Worm (Caenorhabditis elegans) whole organism, L2 larva: ENCODE data around the gene F10E9.4.

Experiments
- C34F6.9 ChIP-seq: fragments of 150-350 bp; optimal IDR thresholded peaks from 2 replicates; lab custom pipeline; 2014; ENCODE audit warnings: missing biosample characterization, missing genetic modification characterization
- R02D3.7 ChIP-seq: fragments of 150-350 bp; optimal IDR thresholded peaks from 2 replicates; lab custom pipeline; 2014; ENCODE audit warnings: missing biosample characterization, missing genetic modification characterization
- Y55F3AM.14 ChIP-seq: fragments of 200-800 bp; sonication (Bioruptor generic); optimal IDR thresholded peaks from 2 replicates; lab custom pipeline; 2018; ENCODE audit warnings: mild to moderate bottlenecking, missing genetic modification characterization, missing compliant biosample characterization
- alr-1 ChIP-seq: fragments of 150-350 bp; optimal IDR thresholded peaks from 2 replicates; lab custom pipeline; 2014; ENCODE audit warnings: missing biosample characterization, missing genetic modification characterization
- aly-2 ChIP-seq: fragments of 150-350 bp; optimal IDR thresholded peaks from 2 replicates; lab custom pipeline; 2014; ENCODE audit warnings: missing biosample characterization, missing genetic modification characterization
- ceh-16 ChIP-seq: fragments of 150-350 bp; optimal IDR thresholded peaks from 2 replicates; lab custom pipeline; 2014; ENCODE audit warnings: missing biosample characterization, missing genetic modification characterization
- ceh-82 ChIP-seq: fragments of 150-350 bp; optimal IDR thresholded peaks from 2 replicates; lab custom pipeline; 2014; ENCODE audit warnings: missing biosample characterization, missing genetic modification characterization
- crh-2 ChIP-seq: sonication (generic microtip); optimal IDR thresholded peaks from 2 replicates; lab custom pipeline; 2017; ENCODE audit warnings: missing biosample characterization, missing genetic modification characterization
- dmd-4 ChIP-seq: sonication (generic microtip); optimal IDR thresholded peaks from 2 replicates; lab custom pipeline; 2017; ENCODE audit warnings: missing biosample characterization, missing genetic modification characterization
- egl-27 ChIP-seq: sonication (generic microtip); optimal IDR thresholded peaks from 3 replicates; lab custom pipeline; 2017; ENCODE audit warnings: missing biosample characterization, missing genetic modification reagents, missing genetic modification characterization
- fos-1 ChIP-seq: fragments of 150-350 bp; optimal IDR thresholded peaks from 2 replicates; lab custom pipeline; 2014; ENCODE audit warnings: missing biosample characterization, missing genetic modification characterization
- gmeb-1 ChIP-seq: fragments of 150-350 bp; optimal IDR thresholded peaks from 2 replicates; lab custom pipeline; 2014; ENCODE audit warnings: missing biosample characterization, missing genetic modification characterization
- lin-11 ChIP-seq: fragments of 150-350 bp; sonication (generic microtip); optimal IDR thresholded peaks from 2 replicates; lab custom pipeline; 2014; ENCODE audit warnings: missing biosample characterization, missing genetic modification characterization, inconsistent platforms, mixed read lengths
- lin-13 ChIP-seq: fragments of 150-350 bp; optimal IDR thresholded peaks from 2 replicates; lab custom pipeline; 2014; ENCODE audit warnings: missing biosample characterization, missing genetic modification reagents, missing genetic modification characterization
- lin-39 ChIP-seq: fragments of 150-350 bp; optimal IDR thresholded peaks from 2 replicates; lab custom pipeline; 2014; ENCODE audit warnings: missing biosample characterization, missing genetic modification reagents, missing genetic modification characterization
- lsy-2 ChIP-seq, 2 experiments: fragments of 150-350 bp in 1 of 2; sonication (generic microtip) in 1 of 2; optimal IDR thresholded peaks; 2 replicates each; lab custom pipeline; 2014 to 2017; ENCODE audit warnings: missing biosample characterization in 2 of 2, missing genetic modification characterization in 2 of 2
- mab-5 ChIP-seq: fragments of 150-350 bp; optimal IDR thresholded peaks from 2 replicates; lab custom pipeline; 2014; ENCODE audit warnings: missing biosample characterization, missing genetic modification characterization
- mbf-1 ChIP-seq: sonication (generic microtip); optimal IDR thresholded peaks from 2 replicates; lab custom pipeline; 2017; ENCODE audit warnings: missing biosample characterization, missing genetic modification characterization
- mdl-1 ChIP-seq, 2 experiments: fragments of 150-350 bp in 1 of 2; sonication (generic microtip) in 1 of 2; optimal IDR thresholded peaks; 2 replicates each; lab custom pipeline; 2017; ENCODE audit warnings: missing biosample characterization in 2 of 2, missing genetic modification characterization in 2 of 2
- nhr-11 ChIP-seq: fragments of 150-350 bp; optimal IDR thresholded peaks from 2 replicates; lab custom pipeline; 2014; ENCODE audit warnings: missing biosample characterization, missing genetic modification characterization
- nhr-12 ChIP-seq: fragments of 150-350 bp; optimal IDR thresholded peaks from 2 replicates; lab custom pipeline; 2014; ENCODE audit warnings: missing biosample characterization, missing genetic modification characterization
- nhr-129 ChIP-seq: fragments of 150-350 bp; optimal IDR thresholded peaks from 2 replicates; lab custom pipeline; 2014; ENCODE audit warnings: missing biosample characterization, missing genetic modification characterization
- nhr-21 ChIP-seq: fragments of 150-350 bp; optimal IDR thresholded peaks from 2 replicates; lab custom pipeline; 2014; ENCODE audit warnings: missing biosample characterization, missing genetic modification characterization
- nhr-23 ChIP-seq: fragments of 150-350 bp; optimal IDR thresholded peaks from 2 replicates; lab custom pipeline; 2014; ENCODE audit warnings: missing biosample characterization, missing genetic modification reagents, missing genetic modification characterization
- nhr-25 ChIP-seq: fragments of 150-350 bp; sonication (generic microtip); optimal IDR thresholded peaks from 3 replicates; lab custom pipeline; 2014; ENCODE audit warnings: missing biosample characterization, missing genetic modification characterization
- nhr-6 ChIP-seq: fragments of 150-350 bp; optimal IDR thresholded peaks from 2 replicates; lab custom pipeline; 2014; ENCODE audit warnings: missing biosample characterization, missing genetic modification characterization
- nhr-77 ChIP-seq: fragments of 150-350 bp; optimal IDR thresholded peaks from 2 replicates; lab custom pipeline; 2014; ENCODE audit warnings: missing biosample characterization, missing genetic modification characterization
- peb-1 ChIP-seq: fragments of 150-350 bp; optimal IDR thresholded peaks from 2 replicates; lab custom pipeline; 2014; ENCODE audit warnings: missing biosample characterization, missing genetic modification characterization
- skn-1 ChIP-seq: sonication (generic microtip); optimal IDR thresholded peaks from 2 replicates; lab custom pipeline; 2017; ENCODE audit warnings: missing biosample characterization, missing genetic modification characterization
- sma-3 ChIP-seq: sonication (generic microtip); optimal IDR thresholded peaks from 2 replicates; lab custom pipeline; 2016; ENCODE audit warnings: missing genetic modification reagents, missing genetic modification characterization, missing compliant biosample characterization
- sma-9 ChIP-seq, 2 experiments: fragments of 150-350 bp in 1 of 2; sonication (generic microtip) in 1 of 2; optimal IDR thresholded peaks; 2 replicates each; lab custom pipeline; 2014 to 2016; ENCODE audit warnings: missing genetic modification characterization in 2 of 2, mild to moderate bottlenecking in 1 of 2, missing biosample characterization in 1 of 2, missing compliant biosample characterization in 1 of 2, missing genetic modification reagents in 1 of 2, moderate library complexity in 1 of 2
- unc-39 ChIP-seq: fragments of 150-350 bp; optimal IDR thresholded peaks from 2 replicates; lab custom pipeline; 2014; ENCODE audit warnings: missing biosample characterization, missing genetic modification characterization
- unc-55 ChIP-seq: fragments of 150-350 bp; sonication (generic microtip); optimal IDR thresholded peaks from 3 replicates; lab custom pipeline; 2014; ENCODE audit warnings: missing biosample characterization, missing genetic modification reagents, missing genetic modification characterization
- unc-62 ChIP-seq: fragments of 150-350 bp; optimal IDR thresholded peaks from 2 replicates; lab custom pipeline; 2014; ENCODE audit warnings: missing biosample characterization, missing genetic modification reagents, missing genetic modification characterization
- zag-1 ChIP-seq: fragments of 150-350 bp; optimal IDR thresholded peaks from 2 replicates; lab custom pipeline; 2014; ENCODE audit warnings: missing biosample characterization, missing genetic modification characterization
- ztf-1 ChIP-seq: fragments of 200-800 bp; sonication (Bioruptor generic); conservative IDR thresholded peaks from 2 replicates; pipeline ENCODE4 v1.3.6; 2022; ENCODE audit warnings: missing genetic modification characterization, missing compliant biosample characterization
- ztf-11 ChIP-seq: sonication (generic microtip); optimal IDR thresholded peaks from 2 replicates; lab custom pipeline; 2017; ENCODE audit warnings: missing biosample characterization, missing genetic modification characterization
- ztf-4 ChIP-seq: fragments of 150-350 bp; optimal IDR thresholded peaks from 2 replicates; lab custom pipeline; 2014; ENCODE audit warnings: missing biosample characterization, missing genetic modification characterization

Gene F10E9.4

ce11 chrIII:8307356-8307755, 982 bp upstream of the F10E9.4 start, which contains the start of the genes F10E9.7 and F10E9.5 (continued):
- TF ChIP-seq ztf-4 (tag; lab: Kevin White, UChicago): peak; percentile 67
- TF ChIP-seq alr-1: no peak
- peak; percentile 96 for TF ChIP-seq sma-9 (GFP tag; optimal IDR thresholded peaks at IDR 0.05; lab: Kevin White, UChicago)
- no peak for TF ChIP-seq sma-9 (tag; optimal IDR thresholded peaks at IDR 0.05; lab: Kevin White, UChicago)
- TF ChIP-seq lin-13: peak; percentile 84
- TF ChIP-seq dmd-4 (tag; lab: Kevin White, UChicago): no peak
- TF ChIP-seq lsy-2 (tag; optimal IDR thresholded peaks at IDR 0.05; lab: Kevin White, UChicago): peak; percentile 75 to 96
- no peak for TF ChIP-seq ztf-1 (GFP tag; lab: Robert Waterston, UW)
- no peak for TF ChIP-seq ceh-16
- peak; percentile 74 for TF ChIP-seq nhr-21 (tag; lab: Kevin White, UChicago)
- peak; percentile 95 for TF ChIP-seq crh-2
- no peak for TF ChIP-seq mdl-1 (tag; optimal IDR thresholded peaks at IDR 0.05; lab: Kevin White, UChicago)
- no peak for TF ChIP-seq ztf-11
- TF ChIP-seq mbf-1 (tag; lab: Kevin White, UChicago): no peak
- no peak for TF ChIP-seq R02D3.7 (tag; lab: Kevin White, UChicago)

DNA sequence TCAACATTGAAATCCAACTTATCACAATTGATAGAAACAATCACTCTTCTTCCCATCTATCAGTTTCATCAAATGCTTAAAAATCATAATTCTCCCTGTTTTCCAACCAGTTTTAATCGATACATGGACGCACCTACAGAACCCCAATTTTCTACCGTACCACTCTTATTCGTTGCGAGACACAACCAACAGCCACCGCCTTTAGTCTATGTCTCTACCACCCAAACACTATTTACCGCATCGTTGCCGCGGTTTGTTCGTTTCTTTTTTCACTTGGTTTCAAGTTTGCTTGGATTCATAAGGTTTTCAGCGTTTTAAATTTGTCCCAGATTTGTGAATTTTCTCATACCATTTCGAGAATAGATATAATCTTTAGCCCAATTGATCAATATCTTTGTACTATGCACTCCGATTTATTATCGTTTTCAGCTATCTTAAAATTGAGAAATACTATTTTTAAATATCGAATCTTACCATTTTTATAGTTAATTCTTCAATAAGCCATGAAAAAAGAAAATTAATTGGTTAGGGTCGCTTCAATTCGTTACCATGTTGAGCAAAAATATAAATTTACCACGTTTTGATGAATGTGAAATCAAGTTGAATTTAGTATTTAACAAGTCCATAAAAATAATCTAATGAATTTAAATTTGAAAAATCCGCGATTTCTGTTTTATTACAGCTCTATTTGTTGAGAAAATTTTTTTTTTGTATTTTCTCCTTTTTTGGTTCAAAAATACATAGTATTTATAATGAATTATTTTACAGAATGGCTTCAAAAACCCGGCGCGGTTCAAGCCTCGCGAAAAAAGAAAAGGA, 2.1 kb downstream of the F10E9.4 start, which contains the start of gene F10E9.3:
Gene F10E9.3, plus strand, starts transcription at position 769 of the 819 bp plus-strand sequence.
- TF ChIP-seq lsy-2 (tag; optimal IDR thresholded peaks at IDR 0.05; lab: Kevin White, UChicago) (peak; percentile 19 to 96), sma-3 (no peak), C34F6.9 (tag; lab: Kevin White, UChicago) (peak; percentile 11), unc-39 (no peak), unc-62 (GFP tag; lab: Kevin White, UChicago) (no peak), aly-2 (no peak), nhr-11 (tag; lab: Kevin White, UChicago) (no peak), nhr-77 (no peak), mdl-1 (tag; optimal IDR thresholded peaks at IDR 0.05; lab: Kevin White, UChicago) (no peak), unc-55 (GFP tag; lab: Kevin White, UChicago) (peak; percentile 43), alr-1 (no peak), nhr-25 (tag; lab: Kevin White, UChicago) (no peak), dmd-4 (tag; lab: Kevin White, UChicago) (no peak), sma-9 (GFP tag; optimal IDR thresholded peaks at IDR 0.05; lab: Kevin White, UChicago) (no peak), sma-9 (tag; optimal IDR thresholded peaks at IDR 0.05; lab: Kevin White, UChicago) (no peak), skn-1 (tag; lab: Kevin White, UChicago) (no peak), fos-1 (tag; lab: Kevin White, UChicago) (no peak), peb-1 (no peak), ztf-11 (no peak), nhr-6 (tag; lab: Kevin White, UChicago) (no peak), nhr-21 (tag; lab: Kevin White, UChicago) (no peak), nhr-23 (tag; lab: Kevin White, UChicago) (no peak), R02D3.7 (tag; lab: Kevin White, UChicago) (no peak), Y55F3AM.14 (no peak), mbf-1 (tag; lab: Kevin White, UChicago) (no peak), crh-2 (no peak), ceh-82 (tag; lab: Kevin White, UChicago) (no peak), egl-27 (tag; lab: Kevin White, UChicago) (no peak), ztf-1 (GFP tag; lab: Robert Waterston, UW) (no peak), ceh-16 (no peak), nhr-12 (tag; lab: Kevin White, UChicago) (no peak), zag-1 (tag; lab: Kevin White, UChicago) (no peak), lin-11 (tag; lab: Kevin White, UChicago) (no peak), nhr-129 (tag; lab: Kevin White, UChicago) (peak; percentile 34)
- TF ChIP-seq, all 48 proteins: peak for 4

DNA sequence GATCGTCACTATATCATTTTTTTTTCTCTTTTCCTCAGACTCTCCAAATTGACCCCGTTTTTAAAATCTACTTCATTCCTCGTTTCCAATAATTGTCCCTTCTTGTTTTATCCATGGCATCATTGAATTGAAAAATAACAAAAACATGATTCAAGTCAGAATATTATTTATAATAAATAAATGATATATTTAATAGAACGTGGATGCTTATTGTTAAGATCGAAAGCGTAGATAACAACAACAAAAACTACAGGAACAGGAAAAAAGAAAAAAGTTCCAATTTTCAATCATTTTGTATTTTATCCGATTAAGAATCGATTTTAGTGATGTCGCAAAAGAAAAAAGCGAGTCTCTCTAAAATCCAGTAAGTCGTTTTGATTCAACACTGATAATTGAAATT, 4.1 kb downstream of the F10E9.4 start, which contains the start of gene F10E9.2:
Gene F10E9.2, plus strand, starts transcription at position 301 of the 400 bp plus-strand sequence.
- TF ChIP-seq sma-3: no peak
- TF ChIP-seq unc-39: no peak
- TF ChIP-seq nhr-21 (tag; lab: Kevin White, UChicago): no peak
- TF ChIP-seq egl-27 (tag; lab: Kevin White, UChicago): no peak
- no peak for TF ChIP-seq peb-1
- TF ChIP-seq ztf-11: no peak
- no peak for TF ChIP-seq lin-39 (tag; lab: Kevin White, UChicago)
- no peak for TF ChIP-seq mab-5 (tag; lab: Kevin White, UChicago)
- TF ChIP-seq alr-1: no peak
- TF ChIP-seq mdl-1 (tag; optimal IDR thresholded peaks at IDR 0.05; lab: Kevin White, UChicago): no peak
- no peak for TF ChIP-seq nhr-129 (tag; lab: Kevin White, UChicago)
- no peak for TF ChIP-seq ceh-16
- TF ChIP-seq ztf-4 (tag; lab: Kevin White, UChicago): no peak
- TF ChIP-seq lsy-2 (tag; optimal IDR thresholded peaks at IDR 0.05; lab: Kevin White, UChicago): no peak
- no peak for TF ChIP-seq gmeb-1 (tag; lab: Kevin White, UChicago)
- no peak for TF ChIP-seq nhr-77
